Worm (Caenorhabditis elegans) whole organism, L3 larva: ENCODE data around the gene egl-47.
A peak's percentile ranks its signal among the peaks of the same experiment; 100 is the strongest.

Experiments used
- R02D3.7 ChIP-seq: fragments of 150-350 bp; optimal IDR thresholded peaks from 2 replicates; lab custom pipeline; 2014; ENCODE audit warnings: missing biosample characterization, missing genetic modification characterization
- ZK546.5 ChIP-seq: sonication (generic microtip); optimal IDR thresholded peaks from 2 replicates; lab custom pipeline; 2017; ENCODE audit warnings: missing biosample characterization, missing genetic modification characterization
- aly-2 ChIP-seq: fragments of 150-350 bp; optimal IDR thresholded peaks from 2 replicates; lab custom pipeline; 2014; ENCODE audit warnings: missing biosample characterization, missing genetic modification characterization
- ama-1 ChIP-seq: fragments of 150-350 bp; optimal IDR thresholded peaks from 2 replicates; lab custom pipeline; 2018
- ceh-16 ChIP-seq: sonication (generic microtip); optimal IDR thresholded peaks from 2 replicates; lab custom pipeline; 2017; ENCODE audit warnings: missing biosample characterization, missing genetic modification characterization
- ceh-28 ChIP-seq: fragments of 150-350 bp; optimal IDR thresholded peaks from 2 replicates; lab custom pipeline; 2014; ENCODE audit warnings: missing biosample characterization, missing genetic modification reagents, missing genetic modification characterization
- ceh-82 ChIP-seq: fragments of 150-350 bp; optimal IDR thresholded peaks from 2 replicates; lab custom pipeline; 2014; ENCODE audit warnings: missing biosample characterization, missing genetic modification characterization
- ceh-9 ChIP-seq: sonication (generic microtip); optimal IDR thresholded peaks from 2 replicates; lab custom pipeline; 2018; ENCODE audit warnings: missing biosample characterization, missing genetic modification characterization
- daf-12 ChIP-seq: fragments of 150-350 bp; optimal IDR thresholded peaks from 2 replicates; lab custom pipeline; 2014; ENCODE audit warnings: missing biosample characterization, missing genetic modification reagents, missing genetic modification characterization
- elt-1 ChIP-seq: fragments of 150-350 bp; optimal IDR thresholded peaks from 2 replicates; lab custom pipeline; 2014; ENCODE audit warnings: missing biosample characterization, missing genetic modification characterization
- elt-2 ChIP-seq: sonication (generic microtip); optimal IDR thresholded peaks from 2 replicates; lab custom pipeline; 2016; ENCODE audit warnings: missing genetic modification reagents, mild to moderate bottlenecking, missing genetic modification characterization, missing compliant biosample characterization
- elt-3 ChIP-seq, 3 experiments: fragments of 150-350 bp in 1 of 3; sonication (generic microtip) in 2 of 3; optimal IDR thresholded peaks; 2 replicates in 2 of 3; 4 replicates in 1 of 3; lab custom pipeline; 2014 to 2017; ENCODE audit warnings: missing biosample characterization in 3 of 3, missing genetic modification characterization in 3 of 3
- fkh-2 ChIP-seq: fragments of 150-350 bp; optimal IDR thresholded peaks from 2 replicates; lab custom pipeline; 2014; ENCODE audit warnings: missing biosample characterization, missing genetic modification reagents, missing genetic modification characterization
- fos-1 ChIP-seq: fragments of 150-350 bp; optimal IDR thresholded peaks from 2 replicates; lab custom pipeline; 2014; ENCODE audit warnings: missing biosample characterization, missing genetic modification characterization
- jun-1 ChIP-seq: fragments of 150-350 bp; optimal IDR thresholded peaks from 2 replicates; lab custom pipeline; 2014; ENCODE audit warnings: missing biosample characterization, missing genetic modification reagents, missing genetic modification characterization
- lin-15B ChIP-seq: fragments of 150-350 bp; optimal IDR thresholded peaks from 2 replicates; lab custom pipeline; 2014; ENCODE audit warnings: missing biosample characterization, missing genetic modification characterization
- lin-39 ChIP-seq: fragments of 150-350 bp; optimal IDR thresholded peaks from 2 replicates; lab custom pipeline; 2018; ENCODE audit warnings: missing biosample characterization, missing genetic modification reagents, missing genetic modification characterization
- lsy-12 ChIP-seq: sonication (generic microtip); optimal IDR thresholded peaks from 2 replicates; lab custom pipeline; 2016; ENCODE audit warnings: mild to moderate bottlenecking, missing genetic modification characterization, missing compliant biosample characterization
- mml-1 ChIP-seq: fragments of 150-350 bp; sonication (generic microtip); optimal IDR thresholded peaks from 3 replicates; lab custom pipeline; 2014; ENCODE audit warnings: missing biosample characterization, missing genetic modification characterization
- nfya-1 ChIP-seq: sonication (generic microtip); optimal IDR thresholded peaks from 2 replicates; lab custom pipeline; 2017; ENCODE audit warnings: missing genetic modification characterization, mild to moderate bottlenecking, missing compliant biosample characterization, antibody characterized with exemption, moderate library complexity; ENCODE audit not compliant: insufficient read depth
- nhr-11 ChIP-seq: fragments of 150-350 bp; optimal IDR thresholded peaks from 2 replicates; lab custom pipeline; 2014; ENCODE audit warnings: missing biosample characterization, missing genetic modification characterization
- nhr-12 ChIP-seq: fragments of 150-350 bp; optimal IDR thresholded peaks from 2 replicates; lab custom pipeline; 2014; ENCODE audit warnings: missing biosample characterization, missing genetic modification characterization
- nhr-23 ChIP-seq: fragments of 150-350 bp; optimal IDR thresholded peaks from 2 replicates; lab custom pipeline; 2014; ENCODE audit warnings: missing biosample characterization, missing genetic modification reagents, missing genetic modification characterization
- nhr-237 ChIP-seq: fragments of 150-350 bp; optimal IDR thresholded peaks from 2 replicates; lab custom pipeline; 2014; ENCODE audit warnings: missing biosample characterization, missing genetic modification characterization
- nhr-25 ChIP-seq: sonication (generic microtip); optimal IDR thresholded peaks from 2 replicates; lab custom pipeline; 2017; ENCODE audit warnings: missing biosample characterization, missing genetic modification characterization
- nhr-43 ChIP-seq: sonication (generic microtip); optimal IDR thresholded peaks from 2 replicates; lab custom pipeline; 2016; ENCODE audit warnings: mild to moderate bottlenecking, missing genetic modification characterization, missing compliant biosample characterization; ENCODE audit not compliant: poor library complexity, severe bottlenecking
- nhr-67 ChIP-seq: fragments of 150-350 bp; optimal IDR thresholded peaks from 2 replicates; lab custom pipeline; 2014; ENCODE audit warnings: missing biosample characterization, missing genetic modification characterization
- nhr-76 ChIP-seq: fragments of 150-350 bp; sonication (generic microtip); optimal IDR thresholded peaks from 5 replicates; lab custom pipeline; 2014; ENCODE audit warnings: missing biosample characterization, missing genetic modification characterization
- nhr-77 ChIP-seq: fragments of 150-350 bp; optimal IDR thresholded peaks from 2 replicates; lab custom pipeline; 2014; ENCODE audit warnings: missing biosample characterization, missing genetic modification characterization
- pha-4 ChIP-seq: fragments of 150-350 bp; optimal IDR thresholded peaks from 2 replicates; lab custom pipeline; 2014; ENCODE audit warnings: missing biosample characterization, missing genetic modification reagents, missing genetic modification characterization
- pqm-1 ChIP-seq: fragments of 150-350 bp; optimal IDR thresholded peaks from 2 replicates; lab custom pipeline; 2017; ENCODE audit warnings: missing biosample characterization, missing genetic modification characterization, inconsistent platforms
- sea-2 ChIP-seq: fragments of 150-350 bp; sonication (generic microtip); optimal IDR thresholded peaks from 4 replicates; lab custom pipeline; 2014; ENCODE audit warnings: missing biosample characterization, missing genetic modification reagents, missing genetic modification characterization
- skn-1 ChIP-seq: fragments of 150-350 bp; optimal IDR thresholded peaks from 2 replicates; lab custom pipeline; 2014; ENCODE audit warnings: missing biosample characterization, missing genetic modification characterization
- tbx-2 ChIP-seq: sonication (generic microtip); optimal IDR thresholded peaks from 2 replicates; lab custom pipeline; 2016; ENCODE audit warnings: mild to moderate bottlenecking, missing genetic modification characterization, missing compliant biosample characterization
- unc-39 ChIP-seq: sonication (generic microtip); optimal IDR thresholded peaks from 4 replicates; lab custom pipeline; 2017; ENCODE audit warnings: missing biosample characterization, missing genetic modification characterization
- unc-62 ChIP-seq: fragments of 150-350 bp; sonication (generic microtip); optimal IDR thresholded peaks from 4 replicates; lab custom pipeline; 2014; ENCODE audit warnings: missing biosample characterization, missing genetic modification reagents, missing genetic modification characterization
- zag-1 ChIP-seq: fragments of 150-350 bp; optimal IDR thresholded peaks from 2 replicates; lab custom pipeline; 2014; ENCODE audit warnings: missing biosample characterization, missing genetic modification characterization
- ztf-4 ChIP-seq: fragments of 150-350 bp; optimal IDR thresholded peaks from 2 replicates; lab custom pipeline; 2014; ENCODE audit warnings: missing biosample characterization, missing genetic modification characterization

The egl-47 gene

ce11 chrV:9930612-9931065, 31.3 kb downstream of the egl-47 start, which contains the start of the genes rmh-2 and suds-3:
Gene rmh-2 (minus strand): TSS chrV:9930775.
Gene suds-3 (plus strand): TSS chrV:9931015.
- TF ChIP-seq ceh-9 (no peak), R02D3.7 (tag; lab: Kevin White, UChicago) (peak; percentile 92), elt-2 (tag; lab: Kevin White, UChicago) (peak; percentile 18), fkh-2 (tag; lab: Kevin White, UChicago) (no peak), nfya-1 (tag; lab: Kevin White, UChicago) (peak; percentile 78), lin-15B (peak; percentile 71), skn-1 (no peak), lin-39 (tag; lab: Kevin White, UChicago) (peak; percentile 1), elt-3 (tag; optimal IDR thresholded peaks at IDR 0.05; lab: Kevin White, UChicago) (no peak), unc-39 (tag; lab: Kevin White, UChicago) (no peak), pha-4 (tag; lab: Kevin White, UChicago) (peak; percentile 51)

ce11 chrV:9937435-9937834, 38.1 kb downstream of the egl-47 start, which contains the start of gene srj-33:
Gene srj-33 (minus strand): TSS chrV:9937535.
- TF ChIP-seq elt-1 (tag; lab: Kevin White, UChicago) (no peak), ceh-16 (tag; lab: Kevin White, UChicago) (no peak), ztf-4 (tag; lab: Kevin White, UChicago) (no peak), ceh-28 (tag; lab: Kevin White, UChicago) (no peak), nhr-12 (tag; lab: Kevin White, UChicago) (no peak), daf-12 (tag; lab: Kevin White, UChicago) (no peak), lin-15B (no peak), nhr-77 (tag; lab: Kevin White, UChicago) (no peak), nhr-25 (tag; lab: Kevin White, UChicago) (no peak), nhr-43 (tag; lab: Kevin White, UChicago) (no peak), nhr-23 (tag; lab: Kevin White, UChicago) (no peak), jun-1 (no peak), aly-2 (tag; lab: Kevin White, UChicago) (no peak), mml-1 (tag; lab: Kevin White, UChicago) (no peak), skn-1 (no peak), nhr-237 (no peak), tbx-2 (tag; lab: Kevin White, UChicago) (no peak), unc-62 (GFP tag; lab: Kevin White, UChicago) (no peak)

- TF ChIP-seq ceh-16 (tag; lab: Kevin White, UChicago): no peak
- no peak for TF ChIP-seq R02D3.7 (tag; lab: Kevin White, UChicago)
- no peak for TF ChIP-seq pha-4 (tag; lab: Kevin White, UChicago)
- no peak for TF ChIP-seq ama-1 (lab: Kevin White, UChicago)
- no peak for TF ChIP-seq sea-2
Observed at ce11 chrV:9943039-9943438, 43.7 kb downstream of the egl-47 start, which contains the start of gene fipr-12. Gene fipr-12 (plus strand): TSS chrV:9943339.

- no peak for TF ChIP-seq nhr-67
- no peak for TF ChIP-seq ZK546.5
- no peak for TF ChIP-seq pha-4 (tag; lab: Kevin White, UChicago)
- no peak for TF ChIP-seq nhr-77 (tag; lab: Kevin White, UChicago)
- TF ChIP-seq sea-2: no peak
- no peak for TF ChIP-seq aly-2 (tag; lab: Kevin White, UChicago)
Observed at ce11 chrV:9944093-9944492, 44.7 kb downstream of the egl-47 start, which contains the start of gene sre-28. Gene sre-28 (plus strand): TSS chrV:9944393.

ce11 chrV:9948840-9949239, 49.5 kb downstream of the egl-47 start, which contains the start of gene nlp-58:
Gene nlp-58 (minus strand): TSS chrV:9948940.
- no peak for TF ChIP-seq ztf-4 (tag; lab: Kevin White, UChicago)
- no peak for TF ChIP-seq ceh-82 (tag; lab: Kevin White, UChicago)
- TF ChIP-seq lin-15B: no peak
- no peak for TF ChIP-seq pha-4 (tag; lab: Kevin White, UChicago)
- no peak for TF ChIP-seq fos-1 (tag; lab: Kevin White, UChicago)
- no peak for TF ChIP-seq nhr-237
- TF ChIP-seq jun-1: no peak
- TF ChIP-seq skn-1: no peak
- no peak for TF ChIP-seq zag-1 (tag; lab: Kevin White, UChicago)
- TF ChIP-seq R02D3.7 (tag; lab: Kevin White, UChicago): no peak
- TF ChIP-seq lsy-12: no peak
- TF ChIP-seq nhr-25 (tag; lab: Kevin White, UChicago): no peak
- no peak for TF ChIP-seq nhr-11 (tag; lab: Kevin White, UChicago)
- no peak for TF ChIP-seq ZK546.5
- TF ChIP-seq pqm-1 (tag; lab: Kevin White, UChicago): no peak
- no peak for TF ChIP-seq lin-39 (tag; lab: Kevin White, UChicago)
- no peak for TF ChIP-seq nhr-76 (tag; lab: Kevin White, UChicago)
